Worm (Caenorhabditis elegans): ENCODE data around the gene oac-2.
"Not testable (repeated sequence)": the region's sequence is repeated elsewhere in the genome, so short reads cannot be mapped to it uniquely, and the experiment has no call there.

The oac-2 gene

ce11 chrV:3509878-3510277 lies 35.0 kb upstream of the oac-2 start, which contains the start of gene str-228:
str-228 (plus strand) TSS chrV:3510178.
- TF ChIP-seq gmeb-1 (tag; optimal IDR thresholded peaks at IDR 0.05) = no peak
- no peak for TF ChIP-seq fos-1 (tag; optimal IDR thresholded peaks at IDR 0.05)
- no peak for TF ChIP-seq alr-1 (tag; optimal IDR thresholded peaks at IDR 0.05)
- TF ChIP-seq unc-39 (tag; optimal IDR thresholded peaks at IDR 0.05) = no peak
- TF ChIP-seq mab-5 (tag; optimal IDR thresholded peaks at IDR 0.05) = no peak
- no peak for TF ChIP-seq snpc-4 (tag; optimal IDR thresholded peaks at IDR 0.05)
- no peak for TF ChIP-seq sma-3 (GFP tag; optimal IDR thresholded peaks at IDR 0.05)
- no peak for TF ChIP-seq ama-1 (optimal IDR thresholded peaks at IDR 0.05)
- no peak for TF ChIP-seq nhr-10 (tag; optimal IDR thresholded peaks at IDR 0.05)
- no peak for TF ChIP-seq elt-1 (tag; optimal IDR thresholded peaks at IDR 0.05)
- TF ChIP-seq nhr-237 (tag; optimal IDR thresholded peaks at IDR 0.05) = no peak
- no peak for TF ChIP-seq ZK546.5 (tag; optimal IDR thresholded peaks at IDR 0.05)
- TF ChIP-seq lsy-2 (tag; optimal IDR thresholded peaks at IDR 0.05) = no peak
- no peak for TF ChIP-seq nhr-77 (tag; optimal IDR thresholded peaks at IDR 0.05)
- no peak for TF ChIP-seq lin-11 (tag; optimal IDR thresholded peaks at IDR 0.05)
- TF ChIP-seq nhr-25 (tag; optimal IDR thresholded peaks at IDR 0.05) = no peak
- no peak for TF ChIP-seq lin-39 (tag; optimal IDR thresholded peaks at IDR 0.05)
- no peak for TF ChIP-seq crh-2 (tag; optimal IDR thresholded peaks at IDR 0.05)

ce11 chrV:3507691-3508090 lies 32.8 kb upstream of the oac-2 start, which contains the start of gene str-225:
str-225 (plus strand) TSS chrV:3507822.
- TF ChIP-seq unc-55 (GFP tag; optimal IDR thresholded peaks at IDR 0.05) (no peak), dmd-4 (tag; optimal IDR thresholded peaks at IDR 0.05) (no peak), nhr-129 (tag; optimal IDR thresholded peaks at IDR 0.05) (no peak), ama-1 (optimal IDR thresholded peaks at IDR 0.05) (no peak), lsy-2 (tag; optimal IDR thresholded peaks at IDR 0.05) (no peak), elt-1 (tag; optimal IDR thresholded peaks at IDR 0.05) (no peak), nhr-21 (tag; optimal IDR thresholded peaks at IDR 0.05) (no peak), C34F6.9 (tag; optimal IDR thresholded peaks at IDR 0.05) (no peak), fos-1 (tag; optimal IDR thresholded peaks at IDR 0.05) (no peak), ceh-16 (tag; optimal IDR thresholded peaks at IDR 0.05) (no peak), unc-62 (GFP tag; optimal IDR thresholded peaks at IDR 0.05) (no peak), nhr-11 (tag; optimal IDR thresholded peaks at IDR 0.05) (no peak), crh-2 (tag; optimal IDR thresholded peaks at IDR 0.05) (no peak), zag-1 (tag; optimal IDR thresholded peaks at IDR 0.05) (no peak), mdl-1 (tag; optimal IDR thresholded peaks at IDR 0.05) (no peak), lin-13 (GFP tag; optimal IDR thresholded peaks at IDR 0.05) (no peak)

ce11 chrV:3506252-3506651 lies 31.3 kb upstream of the oac-2 start, which contains the start of gene ugt-64:
ugt-64 (minus strand) TSS chrV:3506352.
- not testable (repeated sequence) for TF ChIP-seq lin-11, gmeb-1, fos-1 (tag; optimal IDR thresholded peaks at IDR 0.05)

- TF ChIP-seq nhr-12 (tag; optimal IDR thresholded peaks at IDR 0.05) (no peak), alr-1 (tag; optimal IDR thresholded peaks at IDR 0.05) (no peak), gmeb-1 (tag; optimal IDR thresholded peaks at IDR 0.05) (peak; percentile 20), F13H6.1 (tag; optimal IDR thresholded peaks at IDR 0.05) (no peak), dmd-4 (tag; optimal IDR thresholded peaks at IDR 0.05) (no peak), lin-11 (tag; optimal IDR thresholded peaks at IDR 0.05) (no peak), ceh-16 (tag; optimal IDR thresholded peaks at IDR 0.05) (no peak), fos-1 (tag; optimal IDR thresholded peaks at IDR 0.05) (peak; percentile 77), ZK546.5 (tag; optimal IDR thresholded peaks at IDR 0.05) (no peak), nhr-129 (tag; optimal IDR thresholded peaks at IDR 0.05) (no peak), elt-3 (tag; optimal IDR thresholded peaks at IDR 0.05) (no peak), lsy-2 (tag; optimal IDR thresholded peaks at IDR 0.05) (no peak), ama-1 (optimal IDR thresholded peaks at IDR 0.05) (no peak), ceh-82 (tag; optimal IDR thresholded peaks at IDR 0.05) (no peak), nhr-10 (tag; optimal IDR thresholded peaks at IDR 0.05) (no peak), unc-39 (tag; optimal IDR thresholded peaks at IDR 0.05) (no peak), blmp-1 (tag; optimal IDR thresholded peaks at IDR 0.05; ENCODE audit: insufficient read depth) (peak; percentile 70), crh-2 (tag; optimal IDR thresholded peaks at IDR 0.05) (peak; percentile 64), sma-9 (GFP tag; optimal IDR thresholded peaks at IDR 0.05) (peak; percentile 79), sma-9 (tag; optimal IDR thresholded peaks at IDR 0.05) (no peak), C34F6.9 (tag; optimal IDR thresholded peaks at IDR 0.05) (no peak), ztf-1 (GFP tag; conservative IDR thresholded peaks at IDR 0.05) (no peak), nhr-77 (tag; optimal IDR thresholded peaks at IDR 0.05) (no peak), zag-1 (tag; optimal IDR thresholded peaks at IDR 0.05) (no peak), nhr-237 (tag; optimal IDR thresholded peaks at IDR 0.05) (no peak), nhr-6 (tag; optimal IDR thresholded peaks at IDR 0.05) (no peak), nhr-25 (tag; optimal IDR thresholded peaks at IDR 0.05) (no peak), R02D3.7 (tag; optimal IDR thresholded peaks at IDR 0.05) (no peak), mab-5 (tag; optimal IDR thresholded peaks at IDR 0.05) (no peak), nhr-23 (tag; optimal IDR thresholded peaks at IDR 0.05) (no peak), sma-3 (GFP tag; optimal IDR thresholded peaks at IDR 0.05) (peak; percentile 25), egl-27 (tag; optimal IDR thresholded peaks at IDR 0.05) (no peak), nhr-11 (tag; optimal IDR thresholded peaks at IDR 0.05) (no peak), ztf-4 (tag; optimal IDR thresholded peaks at IDR 0.05) (no peak)
These were observed 30.8 kb upstream of the oac-2 start for ce11 chrV:3505745-3506144.

Data from whole organism, L2 larva.